Fruit fly (Drosophila melanogaster): ENCODE data around the gene CG31126.

The CG31126 gene

DNA sequence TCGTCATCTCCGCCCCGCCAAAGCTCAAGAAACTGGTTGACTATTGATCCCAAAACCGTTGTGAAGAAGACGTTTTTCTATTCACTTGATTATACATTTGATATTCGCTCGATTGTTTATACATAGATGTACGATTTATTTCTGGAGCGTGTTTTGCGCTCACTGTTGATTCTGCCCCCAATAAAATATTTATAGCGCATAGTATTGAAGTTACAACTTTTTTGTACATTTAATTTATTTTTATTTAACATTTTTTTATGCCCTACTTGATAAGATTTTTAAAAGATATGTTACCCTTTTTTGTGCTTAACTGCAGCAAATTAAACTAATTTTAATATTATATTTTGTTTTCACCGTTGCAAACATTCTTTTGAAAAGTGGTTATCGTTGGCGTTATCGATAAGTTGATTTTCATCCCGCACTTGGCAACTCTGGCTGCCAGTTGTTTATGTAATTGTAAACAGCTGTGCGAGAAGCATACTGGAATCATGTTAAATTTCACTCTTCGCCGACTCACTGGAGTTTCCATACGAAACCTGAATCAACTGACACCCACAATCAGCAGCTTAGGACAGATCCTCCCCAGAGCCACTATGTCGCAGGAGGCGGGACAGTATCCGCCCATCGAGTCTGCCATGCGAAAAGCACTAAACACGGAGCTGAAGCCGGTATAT is at the start of gene CG31126:
CG31126 (plus strand) TSS at position 449 of the 674 bp plus-strand sequence.
- TF ChIP-seq N (GFP tag; optimal IDR thresholded peaks at IDR 0.05) = no peak
- no peak for TF ChIP-seq Hnf4 (GFP tag; optimal IDR thresholded peaks at IDR 0.05)
- TF ChIP-seq usp (GFP tag; optimal IDR thresholded peaks at IDR 0.05) = no peak
- no peak for TF ChIP-seq psq (GFP tag; optimal IDR thresholded peaks at IDR 0.05)
- no peak for TF ChIP-seq tai (GFP tag; optimal IDR thresholded peaks at IDR 0.05)
- no peak for TF ChIP-seq CG9705 (GFP tag; optimal IDR thresholded peaks at IDR 0.05)
- TF ChIP-seq Sp1 (GFP tag; optimal IDR thresholded peaks at IDR 0.05) = no peak
- no peak for TF ChIP-seq sv (GFP tag; optimal IDR thresholded peaks at IDR 0.05)
- TF ChIP-seq ey (GFP tag; optimal IDR thresholded peaks at IDR 0.05) = no peak
- TF ChIP-seq dsf (GFP tag; optimal IDR thresholded peaks at IDR 0.05; ENCODE audit: borderline replicate concordance) = no peak
- TF ChIP-seq HLH106 (tag; optimal IDR thresholded peaks at IDR 0.05) = no peak
- no peak for TF ChIP-seq Mio (GFP tag; optimal IDR thresholded peaks at IDR 0.05)
- no peak for TF ChIP-seq Hr78 (GFP tag; optimal IDR thresholded peaks at IDR 0.05)
- no peak for TF ChIP-seq sage (GFP tag; optimal IDR thresholded peaks at IDR 0.05)
- TF ChIP-seq brk (GFP tag; optimal IDR thresholded peaks at IDR 0.05) = no peak
- no peak for TF ChIP-seq CG32264 (GFP tag; optimal IDR thresholded peaks at IDR 0.05)
- TF ChIP-seq Rel (GFP tag; optimal IDR thresholded peaks at IDR 0.05) = no peak
- TF ChIP-seq Rel (tag; optimal IDR thresholded peaks at IDR 0.05) = no peak
- no peak for TF ChIP-seq Jra (GFP tag; optimal IDR thresholded peaks at IDR 0.05)

DNA sequence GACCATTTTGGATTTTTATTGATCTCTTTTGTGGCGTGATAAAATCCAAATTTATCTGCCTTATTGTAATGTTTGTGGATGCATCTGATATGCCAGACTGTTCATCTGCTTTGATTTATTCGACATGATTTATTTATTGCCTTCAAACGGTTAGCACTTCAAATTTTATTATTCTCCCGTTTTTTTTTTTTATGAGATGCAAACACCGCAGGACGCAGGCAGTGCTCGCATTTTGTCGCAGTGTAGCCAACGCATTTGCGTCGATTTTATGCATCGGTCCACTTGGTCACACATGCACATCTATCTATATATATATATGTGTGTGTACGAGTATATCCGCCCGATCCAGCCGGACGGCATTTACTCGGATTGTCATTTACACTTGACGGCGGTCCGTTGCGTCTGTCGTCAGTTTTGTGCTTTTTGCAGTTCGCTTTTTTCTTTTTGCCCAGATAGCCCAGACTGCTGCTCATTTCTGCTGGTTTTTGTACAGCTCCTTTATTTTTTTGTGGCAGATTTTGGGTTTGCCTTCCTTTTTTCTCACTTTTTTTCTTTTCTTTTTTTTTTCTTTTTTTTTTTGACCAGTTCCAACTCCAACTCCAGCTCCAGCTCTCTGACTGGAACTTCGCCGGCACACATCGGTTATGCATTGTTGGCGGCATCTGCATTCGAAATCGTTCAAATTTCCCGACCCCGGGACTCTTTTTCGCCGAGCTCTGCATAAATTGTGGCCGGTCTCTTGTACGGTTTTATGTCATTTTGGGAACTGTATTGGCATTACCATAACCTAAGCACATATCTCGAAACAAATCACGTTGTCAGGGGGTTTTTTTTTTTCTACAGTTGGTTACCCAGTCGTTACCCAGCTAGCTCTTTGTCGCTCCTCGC is 45.4 kb upstream of the CG31126 start:
- TF ChIP-seq tai (GFP tag; optimal IDR thresholded peaks at IDR 0.05) (no peak), rgr (GFP tag; optimal IDR thresholded peaks at IDR 0.05) (peak; percentile 51), Hnf4 (GFP tag; optimal IDR thresholded peaks at IDR 0.05) (no peak), Dfd (GFP tag; optimal IDR thresholded peaks at IDR 0.05) (no peak), dsf (GFP tag; optimal IDR thresholded peaks at IDR 0.05; ENCODE audit: borderline replicate concordance) (no peak), Jra (GFP tag; optimal IDR thresholded peaks at IDR 0.05) (no peak), sage (GFP tag; optimal IDR thresholded peaks at IDR 0.05) (peak; percentile 21), HLH106 (tag; optimal IDR thresholded peaks at IDR 0.05) (no peak), psq (GFP tag; optimal IDR thresholded peaks at IDR 0.05) (peak; percentile 38), h (GFP tag; optimal IDR thresholded peaks at IDR 0.05) (peak; percentile 7), dmrt93B (GFP tag; optimal IDR thresholded peaks at IDR 0.05) (peak; percentile 17), dl (GFP tag; optimal IDR thresholded peaks at IDR 0.05; ENCODE audit: insufficient read depth in 1 of 2, partially characterized antibody in 2 of 2) (no peak), foxo (GFP tag; optimal IDR thresholded peaks at IDR 0.05) (peak in 1 of 2 experiments; percentile 52), Abd-B (GFP tag; optimal IDR thresholded peaks at IDR 0.05) (no peak), jim (GFP tag; optimal IDR thresholded peaks at IDR 0.05) (peak; percentile 12), usp (GFP tag; optimal IDR thresholded peaks at IDR 0.05) (no peak), fru (GFP tag; optimal IDR thresholded peaks at IDR 0.05) (peak; percentile 41), Myc (optimal IDR thresholded peaks at IDR 0.05) (no peak), Dif (GFP tag; optimal IDR thresholded peaks at IDR 0.05; ENCODE audit: partially characterized antibody) (no peak), lola (GFP tag; optimal IDR thresholded peaks at IDR 0.05) (no peak), woc (GFP tag; optimal IDR thresholded peaks at IDR 0.05) (peak; percentile 20), br (GFP tag; optimal IDR thresholded peaks at IDR 0.05) (peak; percentile 31), sv (GFP tag; optimal IDR thresholded peaks at IDR 0.05) (no peak), Sp1 (GFP tag; optimal IDR thresholded peaks at IDR 0.05) (peak; percentile 65), Vsx2 (GFP tag; optimal IDR thresholded peaks at IDR 0.05; ENCODE audit: partially characterized antibody) (no peak), OdsH (GFP tag; optimal IDR thresholded peaks at IDR 0.05) (peak; percentile 23), Hr83 (GFP tag; optimal IDR thresholded peaks at IDR 0.05; ENCODE audit: poor library complexity, severe bottlenecking) (no peak), CG9705 (GFP tag; optimal IDR thresholded peaks at IDR 0.05) (no peak), ey (GFP tag; optimal IDR thresholded peaks at IDR 0.05) (peak; percentile 49), GATAd (GFP tag; optimal IDR thresholded peaks at IDR 0.05) (no peak), CrebA (GFP tag; optimal IDR thresholded peaks at IDR 0.05; ENCODE audit: borderline replicate concordance) (no peak), pan (optimal IDR thresholded peaks at IDR 0.05) (no peak), Hr78 (GFP tag; optimal IDR thresholded peaks at IDR 0.05) (no peak), Rel (GFP tag; optimal IDR thresholded peaks at IDR 0.05) (peak; percentile 74), Rel (tag; optimal IDR thresholded peaks at IDR 0.05) (no peak), CG32264 (GFP tag; optimal IDR thresholded peaks at IDR 0.05) (no peak), N (GFP tag; optimal IDR thresholded peaks at IDR 0.05) (no peak), Mio (GFP tag; optimal IDR thresholded peaks at IDR 0.05) (no peak), brk (GFP tag; optimal IDR thresholded peaks at IDR 0.05) (no peak)
